Fruit fly (Drosophila melanogaster): ENCODE results near the gene Bdbt.

Bdbt gene

DNA sequence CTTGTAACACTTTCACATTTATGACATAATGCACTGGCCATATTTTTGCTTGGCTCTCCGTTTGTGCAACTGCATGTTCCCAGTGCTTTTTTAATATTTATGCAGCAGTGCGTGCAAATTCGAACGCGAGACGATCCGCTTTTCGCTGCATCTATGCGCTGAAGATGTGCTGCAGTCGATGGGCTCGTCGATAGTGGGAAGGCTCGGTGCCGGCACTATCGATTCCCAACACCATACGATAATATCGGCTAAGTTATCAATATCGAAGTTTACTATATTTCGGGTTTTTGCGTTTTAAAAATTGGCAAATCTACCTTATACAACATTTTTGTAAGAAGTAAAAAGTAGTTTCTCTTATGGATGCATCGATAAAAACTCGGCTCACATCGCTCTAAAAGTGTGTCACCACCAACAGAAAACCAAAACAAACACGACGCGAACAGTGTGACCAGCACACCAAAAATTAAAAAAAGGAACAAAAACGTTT is 21.0 kb downstream of the Bdbt start, which contains the start of gene RhoGAP93B (continued):
- peak; percentile 43 for TF ChIP-seq CG17912 (GFP tag; optimal IDR thresholded peaks at IDR 0.05)
- TF ChIP-seq hth (optimal IDR thresholded peaks at IDR 0.05) = no peak
- no peak for TF ChIP-seq Trl (optimal IDR thresholded peaks at IDR 0.05)
- TF ChIP-seq Trl (GFP tag; optimal IDR thresholded peaks at IDR 0.05) = peak; percentile 86
- TF ChIP-seq HLH4C (GFP tag; IDR thresholded peaks at IDR 0.05; ENCODE audit: partially characterized antibody) = peak; percentile 100
- TF ChIP-seq CG3995 (GFP tag; optimal IDR thresholded peaks at IDR 0.05) = peak; percentile 51
- TF ChIP-seq CG7839 (tag; optimal IDR thresholded peaks at IDR 0.05) = peak; percentile 76
- peak; percentile 90 for TF ChIP-seq CG9215 (GFP tag; IDR thresholded peaks at IDR 0.05)
- TF ChIP-seq toy (GFP tag; IDR thresholded peaks at IDR 0.05) = peak; percentile 68; the same call in 1 of the 2 replicates
- peak; percentile 83 for TF ChIP-seq ind (GFP tag; optimal IDR thresholded peaks at IDR 0.05)
- peak; percentile 71 for TF ChIP-seq CG10979 (tag; optimal IDR thresholded peaks at IDR 0.05)
- TF ChIP-seq ham (GFP tag; IDR thresholded peaks at IDR 0.05) = no peak
- peak; percentile 82 for TF ChIP-seq nerfin-1 (tag; optimal IDR thresholded peaks at IDR 0.05)
- TF ChIP-seq CG4707 (GFP tag; optimal IDR thresholded peaks at IDR 0.05) = no peak
- TF ChIP-seq row (GFP tag; IDR thresholded peaks at IDR 0.05) = peak; percentile 96
- TF ChIP-seq Myb (GFP tag; optimal IDR thresholded peaks at IDR 0.05) = peak; percentile 92
- TF ChIP-seq CG5953 (GFP tag; IDR thresholded peaks at IDR 0.05) = peak; percentile 84
- peak; percentile 93 for TF ChIP-seq CG13624 (GFP tag; optimal IDR thresholded peaks at IDR 0.05)
- peak; percentile 50 for TF ChIP-seq az2 (GFP tag; optimal IDR thresholded peaks at IDR 0.05)
- peak; percentile 83 for TF ChIP-seq CG12299 (tag; optimal IDR thresholded peaks at IDR 0.05)
- peak; percentile 86 for TF ChIP-seq dpn (GFP tag; optimal IDR thresholded peaks at IDR 0.05)
- TF ChIP-seq CG7928 (GFP tag; optimal IDR thresholded peaks at IDR 0.05) = peak; percentile 44
- TF ChIP-seq CG7556 (GFP tag; optimal IDR thresholded peaks at IDR 0.05) = peak; percentile 57
- TF ChIP-seq tll (GFP tag; optimal IDR thresholded peaks at IDR 0.05) = peak in 1 of 2 experiments; percentile 29
- peak; percentile 79 for TF ChIP-seq seq (GFP tag; IDR thresholded peaks at IDR 0.05)
- TF ChIP-seq TFAM (GFP tag; optimal IDR thresholded peaks at IDR 0.05) = peak; percentile 37
- TF ChIP-seq nmo (GFP tag; optimal IDR thresholded peaks at IDR 0.05) = peak; percentile 93
- peak; percentile 76 for TF ChIP-seq onecut (GFP tag; IDR thresholded peaks at IDR 0.05)
- 0 out of 2 replicates have a peak, but pooled peaks have one; percentile 5 for TF ChIP-seq CG4360 (GFP tag; IDR thresholded peaks at IDR 0.05)
- TF ChIP-seq org-1 (GFP tag; optimal IDR thresholded peaks at IDR 0.05) = no peak
- no peak for TF ChIP-seq CG7745 (tag; optimal IDR thresholded peaks at IDR 0.05)
- TF ChIP-seq inv (GFP tag; IDR thresholded peaks at IDR 0.05; ENCODE audit: partially characterized antibody) = peak; percentile 100
- TF ChIP-seq ems (GFP tag; optimal IDR thresholded peaks at IDR 0.05) = peak; percentile 86
- peak; percentile 55; the same call in 1 of the 2 replicates for TF ChIP-seq CkIIα-i1 (GFP tag; IDR thresholded peaks at IDR 0.05)
- peak; percentile 93 for TF ChIP-seq slbo (GFP tag; IDR thresholded peaks at IDR 0.05)
- TF ChIP-seq CG2202 (tag; optimal IDR thresholded peaks at IDR 0.05) = peak; percentile 65
- TF ChIP-seq chm (GFP tag; IDR thresholded peaks at IDR 0.05) = peak; percentile 86
- TF ChIP-seq odd (GFP tag; optimal IDR thresholded peaks at IDR 0.05) = peak; percentile 9
- TF ChIP-seq YL-1 (GFP tag; optimal IDR thresholded peaks at IDR 0.05) = peak; percentile 91
- peak; percentile 84 for TF ChIP-seq PHDP (tag; optimal IDR thresholded peaks at IDR 0.05)
- TF ChIP-seq Ssrp (tag; optimal IDR thresholded peaks at IDR 0.05) = peak; percentile 76
- TF ChIP-seq CG1832 (GFP tag; optimal IDR thresholded peaks at IDR 0.05) = no peak
- TF ChIP-seq Dek (tag; optimal IDR thresholded peaks at IDR 0.05) = peak; percentile 67
- peak; percentile 59 for TF ChIP-seq CG15479 (GFP tag; optimal IDR thresholded peaks at IDR 0.05)
- TF ChIP-seq pho (GFP tag; optimal IDR thresholded peaks at IDR 0.05) = peak; percentile 93
- TF ChIP-seq CG14050 (GFP tag; IDR thresholded peaks at IDR 0.05) = peak; percentile 81
- no peak for TF ChIP-seq abd-A (tag; optimal IDR thresholded peaks at IDR 0.05)
- peak in 1 of 3 experiments; percentile 78 for TF ChIP-seq lola (GFP tag; optimal IDR thresholded peaks at IDR 0.05)
- no peak for TF ChIP-seq tap (tag; optimal IDR thresholded peaks at IDR 0.05)
- TF ChIP-seq Bdp1 (GFP tag; optimal IDR thresholded peaks at IDR 0.05) = peak; percentile 86
- TF ChIP-seq CG11085 (GFP tag; IDR thresholded peaks at IDR 0.05) = peak; percentile 90
